Worm (Caenorhabditis elegans) whole organism, L2 larva: ENCODE measurements around the gene twk-3.

Experiments used
- ama-1 ChIP-seq: fragments of 150-350 bp; optimal IDR thresholded peaks from 2 replicates; lab custom pipeline; 2018; ENCODE audit warnings: inconsistent platforms
- ceh-82 ChIP-seq: fragments of 150-350 bp; optimal IDR thresholded peaks from 2 replicates; lab custom pipeline; 2014; ENCODE audit warnings: missing biosample characterization, missing genetic modification characterization
- fos-1 ChIP-seq: fragments of 150-350 bp; optimal IDR thresholded peaks from 2 replicates; lab custom pipeline; 2014; ENCODE audit warnings: missing biosample characterization, missing genetic modification characterization
- lsy-2 ChIP-seq, 2 experiments: fragments of 150-350 bp in 1 of 2; sonication (generic microtip) in 1 of 2; optimal IDR thresholded peaks; 2 replicates each; lab custom pipeline; 2014 to 2017; ENCODE audit warnings: missing biosample characterization in 2 of 2, missing genetic modification characterization in 2 of 2
- nhr-10 ChIP-seq: sonication (generic microtip); optimal IDR thresholded peaks from 2 replicates; lab custom pipeline; 2017; ENCODE audit warnings: missing biosample characterization, missing genetic modification characterization
- nhr-25 ChIP-seq: fragments of 150-350 bp; sonication (generic microtip); optimal IDR thresholded peaks from 3 replicates; lab custom pipeline; 2014; ENCODE audit warnings: missing biosample characterization, missing genetic modification characterization
- sma-3 ChIP-seq: sonication (generic microtip); optimal IDR thresholded peaks from 2 replicates; lab custom pipeline; 2016; ENCODE audit warnings: missing genetic modification reagents, missing genetic modification characterization, missing compliant biosample characterization
- zag-1 ChIP-seq: fragments of 150-350 bp; optimal IDR thresholded peaks from 2 replicates; lab custom pipeline; 2014; ENCODE audit warnings: missing biosample characterization, missing genetic modification characterization
- ztf-4 ChIP-seq: fragments of 150-350 bp; optimal IDR thresholded peaks from 2 replicates; lab custom pipeline; 2014; ENCODE audit warnings: missing biosample characterization, missing genetic modification characterization

ce11 chrII:8226475-8226874 lies 13.9 kb upstream of the twk-3 start:
- TF ChIP-seq nhr-25 (tag; lab: Kevin White, UChicago) (no peak), ztf-4 (tag; lab: Kevin White, UChicago) (no peak), zag-1 (tag; lab: Kevin White, UChicago) (no peak), ama-1 (no peak), ceh-82 (tag; lab: Kevin White, UChicago) (no peak), lsy-2 (tag; optimal IDR thresholded peaks at IDR 0.05; lab: Kevin White, UChicago) (no peak), nhr-10 (no peak), fos-1 (tag; lab: Kevin White, UChicago) (peak; percentile 43), sma-3 (GFP tag; lab: Kevin White, UChicago) (no peak)
